Fruit fly (Drosophila melanogaster) whole organism, prepupa: Measurements from ENCODE around the gene png.

ENCODE experiments used
- Blimp-1 ChIP-seq: fragments of 200-800 bp; sonication (Bioruptor generic); optimal IDR thresholded peaks from 3 replicates; lab custom pipeline; 2017; ENCODE audit warnings: missing biosample characterization, missing genetic modification characterization, mild to moderate bottlenecking, moderate library complexity, missing genetic modification reagents
- CG10669 ChIP-seq: fragments of 200-800 bp; sonication (Bioruptor generic); optimal IDR thresholded peaks from 3 replicates; lab custom pipeline; 2018; ENCODE audit warnings: missing biosample characterization, mild to moderate bottlenecking, missing genetic modification characterization, moderate library complexity
- CG11762 ChIP-seq: fragments of 200-800 bp; sonication (Bioruptor generic); optimal IDR thresholded peaks from 3 replicates; lab custom pipeline; 2016; ENCODE audit warnings: missing biosample characterization, missing genetic modification characterization; ENCODE audit not compliant: insufficient read depth
- CG15336 ChIP-seq: fragments of 200-800 bp; sonication (Bioruptor generic); IDR thresholded peaks from 2 replicates; pipeline ENCODE4 v1.3.6; 2022; ENCODE audit warnings: missing biosample characterization, missing genetic modification characterization
- CG1621 ChIP-seq: fragments of 200-800 bp; sonication (Bioruptor generic); optimal IDR thresholded peaks from 3 replicates; lab custom pipeline; 2018; ENCODE audit warnings: missing biosample characterization, mild to moderate bottlenecking, missing genetic modification characterization
- CG3032 ChIP-seq: fragments of 200-800 bp; optimal IDR thresholded peaks from 2 replicates; lab custom pipeline; 2019; ENCODE audit warnings: missing biosample characterization, mild to moderate bottlenecking, missing genetic modification characterization, moderate library complexity
- CG31627 ChIP-seq: fragments of 200-800 bp; sonication (Bioruptor generic); optimal IDR thresholded peaks from 3 replicates; lab custom pipeline; 2016; ENCODE audit warnings: missing biosample characterization, missing genetic modification characterization
- CG32006 ChIP-seq: fragments of 200-800 bp; sonication (Bioruptor generic); optimal IDR thresholded peaks from 3 replicates; lab custom pipeline; 2017; ENCODE audit warnings: missing biosample characterization, mild to moderate bottlenecking, missing genetic modification characterization
- CG3919 ChIP-seq: fragments of 200-800 bp; sonication (Bioruptor generic); optimal IDR thresholded peaks from 3 replicates; lab custom pipeline; 2016; ENCODE audit warnings: missing biosample characterization, missing genetic modification characterization
- CG6163 ChIP-seq: fragments of 200-800 bp; sonication (Bioruptor generic); IDR thresholded peaks from 3 replicates; pipeline ENCODE4 v1.3.6; 2022; ENCODE audit warnings: missing biosample characterization, missing genetic modification characterization
- CG6854 ChIP-seq: fragments of 200-800 bp; sonication (Bioruptor generic); optimal IDR thresholded peaks from 2 replicates; lab custom pipeline; 2017; ENCODE audit warnings: missing biosample characterization, mild to moderate bottlenecking, missing genetic modification characterization
- CG8119 ChIP-seq: fragments of 200-800 bp; sonication (Bioruptor generic); IDR thresholded peaks from 3 replicates; pipeline ENCODE4 v1.3.6; 2022; ENCODE audit warnings: missing biosample characterization, missing genetic modification characterization
- CG8319 ChIP-seq: fragments of 200-800 bp; sonication (Bioruptor generic); optimal IDR thresholded peaks from 3 replicates; lab custom pipeline; 2016; ENCODE audit warnings: missing biosample characterization, missing genetic modification characterization
- CG8632 ChIP-seq: fragments of 200-800 bp; sonication (Bioruptor generic); optimal IDR thresholded peaks from 3 replicates; lab custom pipeline; 2016; ENCODE audit warnings: missing biosample characterization, missing genetic modification characterization
- CG9139 ChIP-seq: fragments of 200-800 bp; sonication (Bioruptor generic); optimal IDR thresholded peaks from 3 replicates; lab custom pipeline; 2017; ENCODE audit warnings: missing biosample characterization, mild to moderate bottlenecking, missing genetic modification characterization
- Eip78C ChIP-seq: fragments of 200-800 bp; sonication (Bioruptor generic); peaks from one replicate; lab custom pipeline; 2016; ENCODE audit warnings: missing biosample characterization, missing genetic modification characterization
- Eip93F ChIP-seq: fragments of 200-800 bp; sonication (Bioruptor generic); optimal IDR thresholded peaks from 2 replicates; lab custom pipeline; 2016; ENCODE audit warnings: missing biosample characterization, mild to moderate bottlenecking, missing genetic modification characterization
- Ets21C ChIP-seq: fragments of 200-800 bp; sonication (Bioruptor generic); optimal IDR thresholded peaks from 3 replicates; lab custom pipeline; 2016; ENCODE audit warnings: missing biosample characterization, missing genetic modification characterization
- Ets96B ChIP-seq: fragments of 200-800 bp; optimal IDR thresholded peaks from 2 replicates; lab custom pipeline; 2019; ENCODE audit warnings: missing biosample characterization, mild to moderate bottlenecking, missing genetic modification characterization, moderate library complexity
- Gug ChIP-seq: fragments of 200-800 bp; sonication (Bioruptor generic); IDR thresholded peaks from 2 replicates; pipeline ENCODE4 v1.3.6; 2022; ENCODE audit warnings: missing biosample characterization, missing genetic modification characterization
- Hr39 ChIP-seq: fragments of 200-800 bp; sonication (Bioruptor generic); optimal IDR thresholded peaks from 2 replicates; lab custom pipeline; 2016; ENCODE audit warnings: missing biosample characterization, missing genetic modification characterization
- Lpt ChIP-seq: fragments of 200-800 bp; sonication (Bioruptor generic); optimal IDR thresholded peaks from 3 replicates; lab custom pipeline; 2016; ENCODE audit warnings: missing biosample characterization, missing genetic modification characterization
- Met ChIP-seq: fragments of 200-800 bp; sonication (Bioruptor generic); optimal IDR thresholded peaks from 3 replicates; lab custom pipeline; 2016; ENCODE audit warnings: missing biosample characterization, missing genetic modification characterization
- Smox ChIP-seq: fragments of 200-800 bp; sonication (Bioruptor generic); optimal IDR thresholded peaks from 3 replicates; lab custom pipeline; 2016; ENCODE audit warnings: missing biosample characterization, missing genetic modification characterization
- Sox102F ChIP-seq: fragments of 200-800 bp; sonication (Bioruptor generic); optimal IDR thresholded peaks from 2 replicates; lab custom pipeline; 2016; ENCODE audit warnings: missing biosample characterization, mild to moderate bottlenecking, missing genetic modification characterization
- Sox14 ChIP-seq: fragments of 200-800 bp; sonication (Bioruptor generic); optimal IDR thresholded peaks from 3 replicates; lab custom pipeline; 2016; ENCODE audit warnings: missing biosample characterization, missing genetic modification characterization
- acj6 ChIP-seq: fragments of 200-800 bp; sonication (Bioruptor generic); optimal IDR thresholded peaks from 3 replicates; lab custom pipeline; 2016; ENCODE audit warnings: missing biosample characterization, missing genetic modification characterization
- cyc ChIP-seq: fragments of 200-800 bp; sonication (Bioruptor generic); optimal IDR thresholded peaks from 3 replicates; lab custom pipeline; 2016; ENCODE audit warnings: missing biosample characterization, missing genetic modification characterization
- dsx ChIP-seq: fragments of 200-800 bp; optimal IDR thresholded peaks from 3 replicates; lab custom pipeline; 2019; ENCODE audit warnings: missing biosample characterization, mild to moderate bottlenecking, missing genetic modification characterization, moderate library complexity; ENCODE audit not compliant: poor library complexity, severe bottlenecking
- eg ChIP-seq: fragments of 200-800 bp; sonication (Bioruptor generic); IDR thresholded peaks from 3 replicates; pipeline ENCODE4 v1.3.6; 2022; ENCODE audit warnings: missing biosample characterization, missing genetic modification characterization
- esn ChIP-seq: fragments of 200-800 bp; sonication (Bioruptor generic); optimal IDR thresholded peaks from 2 replicates; lab custom pipeline; 2016; ENCODE audit warnings: missing biosample characterization, mild to moderate bottlenecking, missing genetic modification characterization, moderate library complexity
- fd59A ChIP-seq: fragments of 200-800 bp; sonication (Bioruptor generic); optimal IDR thresholded peaks from 2 replicates; lab custom pipeline; 2017; ENCODE audit warnings: missing biosample characterization, mild to moderate bottlenecking, missing genetic modification characterization, missing genetic modification reagents
- fd85E ChIP-seq: fragments of 200-800 bp; sonication (Bioruptor generic); optimal IDR thresholded peaks from 3 replicates; lab custom pipeline; 2016; ENCODE audit warnings: missing biosample characterization, missing genetic modification characterization
- fkh ChIP-seq: fragments of 200-800 bp; sonication (Bioruptor generic); optimal IDR thresholded peaks from 3 replicates; lab custom pipeline; 2017; ENCODE audit warnings: missing biosample characterization, mild to moderate bottlenecking, missing genetic modification characterization, moderate library complexity
- net ChIP-seq: fragments of 200-800 bp; sonication (Bioruptor generic); optimal IDR thresholded peaks from 3 replicates; lab custom pipeline; 2016; ENCODE audit warnings: missing biosample characterization, missing genetic modification characterization
- salr ChIP-seq, 2 experiments: fragments of 200-800 bp; sonication (Bioruptor generic); optimal IDR thresholded peaks; 3 replicates each; lab custom pipeline; 2016 to 2018; ENCODE audit warnings: missing biosample characterization in 2 of 2, missing genetic modification characterization in 2 of 2, mild to moderate bottlenecking in 1 of 2
- ss ChIP-seq, 2 experiments: fragments of 200-800 bp; sonication (Bioruptor generic); optimal IDR thresholded peaks; 2 replicates in 1 of 2; 3 replicates in 1 of 2; lab custom pipeline; 2017 to 2018; ENCODE audit warnings: mild to moderate bottlenecking in 2 of 2, missing biosample characterization in 2 of 2, missing genetic modification characterization in 2 of 2, moderate library complexity in 1 of 2
- svp ChIP-seq: fragments of 200-800 bp; sonication (Bioruptor generic); peaks from one replicate; lab custom pipeline; 2016; ENCODE audit warnings: missing biosample characterization, missing genetic modification characterization
- topi ChIP-seq: fragments of 200-800 bp; sonication (Bioruptor generic); optimal IDR thresholded peaks from 3 replicates; lab custom pipeline; 2016; ENCODE audit warnings: missing biosample characterization, missing genetic modification characterization
- vri ChIP-seq: fragments of 200-800 bp; sonication (Bioruptor generic); optimal IDR thresholded peaks from 3 replicates; lab custom pipeline; 2016; ENCODE audit warnings: missing biosample characterization, mild to moderate bottlenecking, missing genetic modification characterization

Gene png

DNA sequence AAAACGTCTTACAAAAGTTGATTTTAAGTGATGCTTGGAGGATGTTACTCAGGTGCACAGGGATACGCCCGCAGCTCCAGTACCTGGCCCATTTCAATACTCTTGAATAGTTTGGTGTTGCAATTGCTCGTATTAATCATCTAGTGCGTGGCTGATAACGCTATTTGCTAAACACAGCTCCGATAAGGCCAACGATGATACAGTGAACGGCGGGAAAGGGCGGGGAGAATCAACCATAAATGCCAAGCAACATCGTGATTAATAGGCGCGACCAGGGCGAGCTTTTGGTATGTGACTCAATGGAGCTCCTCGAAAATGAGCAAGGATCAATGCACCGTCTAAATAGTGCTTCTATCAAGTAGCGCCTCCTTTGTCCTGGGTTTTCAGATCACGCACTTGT lies 10.6 kb downstream of the png start:
- TF ChIP-seq Eip93F (GFP tag; lab: Kevin White, UChicago) (no peak), Gug (GFP tag; lab: Robert Waterston, UW) (no peak), Sox102F (GFP tag; lab: Kevin White, UChicago) (no peak), CG6854 (GFP tag; lab: Kevin White, UChicago) (no peak), Ets96B (no peak), cyc (GFP tag; lab: Kevin White, UChicago) (no peak), CG3032 (tag; lab: Kevin White, UChicago) (no peak), Ets21C (GFP tag; lab: Kevin White, UChicago) (no peak), acj6 (GFP tag; lab: Kevin White, UChicago) (no peak), CG3919 (no peak)

DNA sequence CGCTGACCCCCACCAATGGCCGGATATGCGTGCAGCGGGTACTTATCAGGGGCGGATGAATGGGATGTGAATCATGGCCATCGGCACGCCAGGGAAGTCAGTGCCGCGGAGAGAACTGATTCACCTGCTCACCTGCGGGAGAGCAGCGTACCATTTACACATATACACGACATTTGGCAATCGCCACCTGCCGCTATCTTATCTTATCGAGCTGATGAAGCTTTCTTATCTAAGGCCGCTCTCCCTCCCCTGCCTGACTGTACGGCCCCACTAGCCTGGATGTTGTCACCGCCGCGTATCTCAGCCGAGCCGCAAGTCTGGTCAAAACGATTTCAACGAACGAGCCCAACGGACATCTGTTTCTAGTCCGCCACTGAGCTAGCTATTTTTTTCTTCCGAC lies 11.1 kb downstream of the png start, which contains the start of gene Tsp2A:
Gene Tsp2A, plus strand, starts transcription at position 298 of the 400 bp plus-strand sequence.
- TF ChIP-seq Met (GFP tag; lab: Kevin White, UChicago) (no peak), vri (peak; percentile 96), CG6163 (GFP tag; lab: Robert Waterston, UW) (no peak), Smox (GFP tag; lab: Kevin White, UChicago) (no peak)

DNA sequence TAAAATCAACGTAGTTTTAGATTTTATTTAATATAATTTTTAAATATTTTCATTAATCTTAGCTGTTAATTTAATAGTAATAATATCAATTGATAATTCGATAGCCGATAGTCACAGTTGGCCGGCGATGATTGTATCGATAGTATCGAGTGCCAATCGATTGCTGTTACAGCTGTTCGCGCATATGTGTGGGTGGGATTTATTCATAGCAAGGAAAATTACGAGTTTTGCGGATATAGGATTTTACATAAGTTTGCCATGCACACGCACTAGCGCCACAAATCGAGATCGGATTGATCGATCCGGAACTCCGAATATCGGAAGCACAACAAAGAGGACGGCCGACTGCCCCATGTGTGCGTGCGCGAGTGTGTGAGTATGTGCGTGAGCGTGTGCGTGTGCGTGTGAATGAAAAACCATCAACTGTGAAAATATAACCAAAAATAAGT lies 15.4 kb downstream of the png start, which contains the start of gene Naa30A:
Gene Naa30A, plus strand, starts transcription at position 163 of the 449 bp plus-strand sequence.
- TF ChIP-seq net (GFP tag; lab: Kevin White, UChicago) (no peak), Sox14 (GFP tag; lab: Kevin White, UChicago) (peak; percentile 42), topi (GFP tag; lab: Kevin White, UChicago) (peak; percentile 11), Ets21C (GFP tag; lab: Kevin White, UChicago) (no peak), CG32006 (GFP tag; lab: Kevin White, UChicago) (no peak), Eip78C (GFP tag; lab: Kevin White, UChicago) (peak; percentile 77), CG8319 (GFP tag; lab: Kevin White, UChicago) (no peak), acj6 (GFP tag; lab: Kevin White, UChicago) (no peak), svp (GFP tag; lab: Kevin White, UChicago) (no peak), salr (GFP tag; optimal IDR thresholded peaks at IDR 0.05; lab: Kevin White, UChicago) (no peak), Smox (GFP tag; lab: Kevin White, UChicago) (no peak), dsx (GFP tag; lab: Kevin White, UChicago) (no peak), esn (GFP tag; lab: Kevin White, UChicago) (peak; percentile 12), Sox102F (GFP tag; lab: Kevin White, UChicago) (peak; percentile 11), CG1621 (tag; lab: Kevin White, UChicago) (no peak)

DNA sequence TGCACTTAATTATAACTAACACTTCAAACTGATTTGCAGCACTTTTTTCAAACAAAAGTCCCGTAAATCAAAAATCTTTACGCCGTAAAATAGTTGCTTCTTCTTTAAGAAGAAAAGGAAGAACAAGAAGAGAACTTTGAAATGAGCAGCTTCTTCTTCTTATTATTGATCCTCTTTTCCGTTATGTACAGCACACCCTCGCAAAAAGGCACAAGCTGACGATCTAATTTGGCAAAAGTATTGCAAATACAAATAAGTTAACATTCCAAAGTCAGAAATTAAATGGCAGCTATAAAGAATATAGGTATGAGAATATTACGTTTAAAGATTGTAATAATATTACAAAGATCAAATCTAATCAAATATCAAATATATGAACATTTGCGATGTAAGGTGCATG lies 15.9 kb downstream of the png start, which contains the start of gene CG11409:
Gene CG11409, minus strand, starts transcription at position 60 of the 400 bp plus-strand sequence.
- TF ChIP-seq CG31627 (GFP tag; lab: Kevin White, UChicago) = peak; percentile 30
- TF ChIP-seq fd85E (GFP tag; lab: Kevin White, UChicago) = no peak
- TF ChIP-seq cyc (GFP tag; lab: Kevin White, UChicago) = peak; percentile 5
- peak; percentile 36 for TF ChIP-seq Hr39 (GFP tag; lab: Kevin White, UChicago)
- peak; percentile 28 for TF ChIP-seq acj6 (GFP tag; lab: Kevin White, UChicago)
- no peak for TF ChIP-seq CG15336 (GFP tag; lab: Robert Waterston, UW)
- peak; percentile 2 for TF ChIP-seq CG3032 (tag; lab: Kevin White, UChicago)
- TF ChIP-seq esn (GFP tag; lab: Kevin White, UChicago) = peak; percentile 37

DNA sequence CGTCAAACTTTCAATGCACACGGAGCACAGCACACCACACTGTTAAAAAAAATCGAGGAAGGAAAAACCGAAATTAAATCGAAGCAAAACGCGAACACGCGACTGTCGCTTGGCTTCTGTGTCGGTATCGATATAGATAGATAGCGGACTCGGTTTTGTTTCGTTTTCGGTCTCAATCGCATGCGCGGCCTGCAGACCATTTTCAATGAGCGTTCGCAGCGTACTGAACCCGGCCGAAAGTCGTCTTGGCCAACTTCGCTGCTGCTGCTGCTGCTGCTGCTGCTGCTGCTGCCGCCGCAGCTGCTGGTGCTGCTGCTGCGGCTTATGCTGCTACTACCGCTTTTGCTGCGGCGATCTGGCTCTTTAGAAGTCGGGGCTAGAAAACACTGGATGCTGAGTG lies 19.4 kb downstream of the png start:
- TF ChIP-seq Lpt (peak; percentile 4), CG10669 (no peak), Hr39 (GFP tag; lab: Kevin White, UChicago) (no peak), CG11762 (no peak), eg (GFP tag; lab: Robert Waterston, UW) (peak; percentile 40; the same call in 1 of the 3 replicates), fkh (GFP tag; lab: Kevin White, UChicago) (no peak), CG15336 (GFP tag; lab: Robert Waterston, UW) (peak; percentile 37; the same call in 1 of the 2 replicates), fd59A (no peak), Blimp-1 (GFP tag; lab: Kevin White, UChicago) (no peak), esn (GFP tag; lab: Kevin White, UChicago) (no peak), CG8119 (GFP tag; lab: Robert Waterston, UW) (no peak), CG8632 (GFP tag; lab: Kevin White, UChicago) (no peak), ss (GFP tag; optimal IDR thresholded peaks at IDR 0.05; lab: Kevin White, UChicago) (peak in 1 of 2 experiments; percentile 18), CG9139 (GFP tag; lab: Kevin White, UChicago) (no peak), Gug (GFP tag; lab: Robert Waterston, UW) (no peak), Eip78C (GFP tag; lab: Kevin White, UChicago) (peak; percentile 44), CG3919 (peak; percentile 29)
